Fruit fly (Drosophila melanogaster) whole organism, embryonic: ENCODE data around the gene Sgs5.

Source experiments
- Awh ChIP-seq: fragments of 200-800 bp; sonication (Bioruptor generic); IDR thresholded peaks from 2 replicates; pipeline ENCODE4, ENCODE4 v1.3.6; 2022; ENCODE audit warnings: missing biosample characterization, missing genetic modification characterization
- Bgb ChIP-seq: fragments of 200-800 bp; sonication (Bioruptor generic); IDR thresholded peaks from 2 replicates; pipeline ENCODE4 v1.3.6; 2022; ENCODE audit warnings: missing biosample characterization, missing genetic modification characterization; ENCODE audit not compliant: partially characterized antibody
- C15 ChIP-seq: fragments of 200-800 bp; sonication (Bioruptor generic); IDR thresholded peaks from 3 replicates; pipeline ENCODE4 v1.3.6; 2022; ENCODE audit warnings: missing biosample characterization, missing genetic modification characterization
- CG10366 ChIP-seq: fragments of 200-800 bp; sonication (Bioruptor generic); IDR thresholded peaks from 2 replicates; pipeline ENCODE4 v1.3.6; 2022; ENCODE audit warnings: missing biosample characterization, missing genetic modification characterization
- CG12769 ChIP-seq: fragments of 200-800 bp; sonication (Bioruptor generic); optimal IDR thresholded peaks from 2 replicates; lab custom pipeline; 2019; ENCODE audit warnings: missing biosample characterization, mild to moderate bottlenecking, missing genetic modification characterization, moderate library complexity
- CG1529 ChIP-seq: fragments of 200-800 bp; sonication (Bioruptor generic); optimal IDR thresholded peaks from 3 replicates; lab custom pipeline; 2018; ENCODE audit warnings: missing biosample characterization, missing genetic modification characterization
- CG15696 ChIP-seq: fragments of 200-800 bp; sonication (Bioruptor generic); optimal IDR thresholded peaks from 2 replicates; lab custom pipeline; 2019; ENCODE audit warnings: missing biosample characterization, mild to moderate bottlenecking, missing genetic modification characterization, moderate library complexity
- CG16779 ChIP-seq: fragments of 200-800 bp; sonication (Bioruptor generic); IDR thresholded peaks from 2 replicates; pipeline ENCODE4 v1.3.6; 2022; ENCODE audit warnings: missing biosample characterization, missing genetic modification characterization
- CG16863 ChIP-seq: fragments of 200-800 bp; sonication (Bioruptor generic); optimal IDR thresholded peaks from 3 replicates; lab custom pipeline; 2016; ENCODE audit warnings: missing biosample characterization, missing genetic modification characterization
- CG17912 ChIP-seq: fragments of 200-800 bp; sonication (Bioruptor generic); optimal IDR thresholded peaks from 2 replicates; lab custom pipeline; 2018; ENCODE audit warnings: missing biosample characterization, mild to moderate bottlenecking, missing genetic modification characterization
- CG18011 ChIP-seq: fragments of 200-800 bp; sonication (Bioruptor generic); optimal IDR thresholded peaks from 2 replicates; lab custom pipeline; 2017; ENCODE audit warnings: missing biosample characterization, missing genetic modification characterization, mild to moderate bottlenecking, moderate library complexity, missing genotype
- CG3065 ChIP-seq: fragments of 200-800 bp; sonication (Bioruptor generic); optimal IDR thresholded peaks from 2 replicates; lab custom pipeline; 2016; ENCODE audit warnings: missing biosample characterization, missing genetic modification characterization
- CG4328 ChIP-seq: fragments of 200-800 bp; sonication (Bioruptor generic); optimal IDR thresholded peaks from 3 replicates; lab custom pipeline; 2017; ENCODE audit warnings: missing biosample characterization, missing genetic modification reagents, missing genetic modification characterization
- CG4730 ChIP-seq: fragments of 200-800 bp; sonication (Bioruptor generic); IDR thresholded peaks from 2 replicates; pipeline ENCODE4 v1.3.6; 2022; ENCODE audit warnings: missing biosample characterization, missing genetic modification characterization
- CG4820 ChIP-seq: fragments of 200-800 bp; sonication (Bioruptor generic); optimal IDR thresholded peaks from 3 replicates; lab custom pipeline; 2016; ENCODE audit warnings: missing biosample characterization, missing genetic modification characterization
- CG5180 ChIP-seq: fragments of 200-800 bp; sonication (Bioruptor generic); optimal IDR thresholded peaks from 3 replicates; lab custom pipeline; 2017; ENCODE audit warnings: missing biosample characterization, missing genetic modification characterization, mild to moderate bottlenecking, moderate library complexity, missing genetic modification reagents
- CG8944 ChIP-seq: fragments of 200-800 bp; sonication (Bioruptor generic); optimal IDR thresholded peaks from 3 replicates; lab custom pipeline; 2016; ENCODE audit warnings: missing biosample characterization, missing genetic modification characterization
- CG9876 ChIP-seq: fragments of 200-800 bp; sonication (Bioruptor generic); optimal IDR thresholded peaks from 2 replicates; lab custom pipeline; 2016; ENCODE audit warnings: missing biosample characterization, missing genetic modification characterization
- Chrac-16 ChIP-seq: fragments of 200-800 bp; sonication (Bioruptor generic); optimal IDR thresholded peaks from 3 replicates; lab custom pipeline; 2016; ENCODE audit warnings: missing biosample characterization, missing genetic modification characterization
- D19A ChIP-seq: fragments of 200-800 bp; optimal IDR thresholded peaks from 3 replicates; lab custom pipeline; 2019; ENCODE audit warnings: missing biosample characterization, mild to moderate bottlenecking, missing genetic modification characterization, moderate library complexity
- Deaf1 ChIP-seq: fragments of 200-800 bp; optimal IDR thresholded peaks from 3 replicates; lab custom pipeline; 2019; ENCODE audit warnings: missing biosample characterization, mild to moderate bottlenecking, missing genetic modification characterization, moderate library complexity
- Dp ChIP-seq: fragments of 200-800 bp; sonication (Bioruptor generic); optimal IDR thresholded peaks from 2 replicates; lab custom pipeline; 2018; ENCODE audit warnings: missing biosample characterization, mild to moderate bottlenecking, missing genetic modification characterization, moderate library complexity
- Fer1 ChIP-seq: fragments of 200-800 bp; sonication (Bioruptor generic); optimal IDR thresholded peaks from 2 replicates; lab custom pipeline; 2017; ENCODE audit warnings: missing biosample characterization, mild to moderate bottlenecking, missing genetic modification characterization
- Jarid2 ChIP-seq: fragments of 200-800 bp; sonication (Bioruptor generic); optimal IDR thresholded peaks from 3 replicates; lab custom pipeline; 2017; ENCODE audit warnings: mild to moderate bottlenecking, missing biosample characterization, missing genetic modification reagents, missing genetic modification characterization
- Kr ChIP-seq: fragments of 200-800 bp; sonication (Bioruptor generic); optimal IDR thresholded peaks from 2 replicates; lab custom pipeline; 2017; ENCODE audit warnings: missing biosample characterization, mild to moderate bottlenecking, missing genetic modification characterization
- Max ChIP-seq: fragments of 200-800 bp; sonication (Bioruptor generic); optimal IDR thresholded peaks from 2 replicates; lab custom pipeline; 2016; ENCODE audit warnings: missing biosample characterization, mild to moderate bottlenecking, missing genetic modification characterization
- PHDP ChIP-seq: fragments of 200-800 bp; sonication (Bioruptor generic); optimal IDR thresholded peaks from 3 replicates; lab custom pipeline; 2018; ENCODE audit warnings: missing biosample characterization, mild to moderate bottlenecking, missing genetic modification characterization, moderate library complexity
- Stat92E ChIP-seq, 3 experiments: fragments of >200 bp in 2 of 3; fragments of 200-800 bp in 1 of 3; sonication (Bioruptor generic) in 1 of 3; optimal IDR thresholded peaks; 2 replicates each; lab custom pipeline; 2017 to 2019; ENCODE audit warnings: missing biosample characterization in 3 of 3, missing genetic modification characterization in 3 of 3, mild to moderate bottlenecking in 1 of 3, moderate library complexity in 1 of 3
- Xrp1 ChIP-seq: fragments of 200-800 bp; sonication (Bioruptor generic); IDR thresholded peaks from 2 replicates; pipeline ENCODE4 v1.3.6; 2022; ENCODE audit warnings: missing biosample characterization, missing genetic modification characterization
- ap ChIP-seq: fragments of 200-800 bp; sonication (Bioruptor generic); IDR thresholded peaks from 2 replicates; pipeline ENCODE4 v1.3.6; 2022; ENCODE audit warnings: missing biosample characterization, missing genetic modification characterization
- ash1 ChIP-seq: fragments of 200-800 bp; sonication (Bioruptor generic); optimal IDR thresholded peaks from 2 replicates; lab custom pipeline; 2018; ENCODE audit warnings: missing biosample characterization, mild to moderate bottlenecking, missing genetic modification characterization
- chif ChIP-seq, 2 experiments: fragments of 200-800 bp; sonication (Bioruptor generic); optimal IDR thresholded peaks; 3 replicates each; lab custom pipeline; 2016; ENCODE audit warnings: missing biosample characterization in 2 of 2, missing genetic modification characterization in 2 of 2
- fd102C ChIP-seq: fragments of 200-800 bp; sonication (Bioruptor generic); optimal IDR thresholded peaks from 2 replicates; lab custom pipeline; 2018; ENCODE audit warnings: missing biosample characterization, mild to moderate bottlenecking, missing genetic modification characterization, moderate library complexity
- gce ChIP-seq: fragments of 200-800 bp; sonication (Bioruptor generic); IDR thresholded peaks from 3 replicates; pipeline ENCODE4 v1.3.6; 2022; ENCODE audit warnings: missing biosample characterization, missing genetic modification characterization
- gcm2 ChIP-seq: fragments of 200-800 bp; sonication (Bioruptor generic); optimal IDR thresholded peaks from 2 replicates; lab custom pipeline; 2016; ENCODE audit warnings: missing biosample characterization, missing genetic modification characterization
- grn ChIP-seq: fragments of 200-800 bp; sonication (Bioruptor generic); optimal IDR thresholded peaks from 3 replicates; lab custom pipeline; 2017; ENCODE audit warnings: missing biosample characterization, missing genetic modification characterization
- gsb-n ChIP-seq: fragments of 200-800 bp; sonication (Bioruptor generic); optimal IDR thresholded peaks from 3 replicates; lab custom pipeline; 2018; ENCODE audit warnings: missing biosample characterization, mild to moderate bottlenecking, missing genetic modification characterization
- hbn ChIP-seq: fragments of 200-800 bp; sonication (Bioruptor generic); IDR thresholded peaks from 2 replicates; pipeline ENCODE4 v1.3.6; 2022; ENCODE audit warnings: missing biosample characterization, missing genetic modification characterization; ENCODE audit not compliant: partially characterized antibody
- hkb ChIP-seq, 2 experiments: fragments of 200-800 bp in 1 of 2; fragments of >200 bp in 1 of 2; sonication (Bioruptor generic) in 1 of 2; IDR thresholded peaks in 1 of 2; optimal IDR thresholded peaks in 1 of 2; 2 replicates each; pipeline versions ENCODE4 v1.3.6 to Lab custom; 2017 to 2022; ENCODE audit warnings: missing biosample characterization in 1 of 2, missing genetic modification characterization in 1 of 2
- nau ChIP-seq: fragments of 200-800 bp; sonication (Bioruptor generic); optimal IDR thresholded peaks from 3 replicates; lab custom pipeline; 2017; ENCODE audit warnings: missing biosample characterization, mild to moderate bottlenecking, missing genetic modification characterization, missing genetic modification reagents
- odd ChIP-seq: fragments of 200-800 bp; sonication (Bioruptor generic); optimal IDR thresholded peaks from 2 replicates; lab custom pipeline; 2017; ENCODE audit warnings: missing biosample characterization, mild to moderate bottlenecking, missing genetic modification characterization
- pita ChIP-seq: fragments of 200-800 bp; sonication (Bioruptor generic); optimal IDR thresholded peaks from 2 replicates; lab custom pipeline; 2017; ENCODE audit warnings: missing biosample characterization, mild to moderate bottlenecking, missing genetic modification characterization
- pnt ChIP-seq: fragments of 200-800 bp; sonication (Bioruptor generic); optimal IDR thresholded peaks from 3 replicates; lab custom pipeline; 2016; ENCODE audit warnings: missing biosample characterization, missing genetic modification characterization
- salm ChIP-seq: fragments of 200-800 bp; sonication (Bioruptor generic); optimal IDR thresholded peaks from 2 replicates; lab custom pipeline; 2018; ENCODE audit warnings: missing biosample characterization, mild to moderate bottlenecking, missing genetic modification characterization
- seq ChIP-seq: fragments of 200-800 bp; sonication (Bioruptor generic); IDR thresholded peaks from 2 replicates; pipeline ENCODE4 v1.3.6; 2022; ENCODE audit warnings: missing biosample characterization, missing genetic modification characterization
- slou ChIP-seq: fragments of 200-800 bp; sonication (Bioruptor generic); optimal IDR thresholded peaks from 3 replicates; lab custom pipeline; 2016; ENCODE audit warnings: missing biosample characterization, missing genetic modification characterization
- toy ChIP-seq: fragments of 200-800 bp; sonication (Bioruptor generic); IDR thresholded peaks from 2 replicates; pipeline ENCODE4 v1.3.6; 2022; ENCODE audit warnings: missing biosample characterization, missing genetic modification characterization
- trem ChIP-seq: fragments of 200-800 bp; optimal IDR thresholded peaks from 3 replicates; lab custom pipeline; 2019; ENCODE audit warnings: missing biosample characterization, mild to moderate bottlenecking, missing genetic modification characterization, moderate library complexity
- ttk ChIP-seq: fragments of 200-800 bp; sonication (Bioruptor generic); IDR thresholded peaks from 2 replicates; pipeline ENCODE4 v2.1.2; 2022; ENCODE audit warnings: missing biosample characterization, missing genetic modification characterization
- unpg ChIP-seq: fragments of 200-800 bp; sonication (Bioruptor generic); optimal IDR thresholded peaks from 3 replicates; lab custom pipeline; 2018; ENCODE audit warnings: missing biosample characterization, mild to moderate bottlenecking, missing genetic modification characterization, moderate library complexity

The Sgs5 gene

dm6 chr3R:17619726-17620282 is 24.6 kb downstream of the Sgs5 start (continued):
- TF ChIP-seq hkb (optimal IDR thresholded peaks at IDR 0.05; lab: Kevin White, UChicago) (no peak), hkb (GFP tag; IDR thresholded peaks at IDR 0.05; lab: Robert Waterston, UW) (peak; percentile 31; the same call in 1 of the 2 replicates), Dp (GFP tag; lab: Kevin White, UChicago) (no peak), CG4730 (GFP tag; lab: Robert Waterston, UW) (no peak), fd102C (GFP tag; lab: Kevin White, UChicago) (no peak), Xrp1 (GFP tag; lab: Robert Waterston, UW) (peak; percentile 40; the same call in 1 of the 2 replicates), Chrac-16 (GFP tag; lab: Kevin White, UChicago) (no peak), gce (GFP tag; lab: Robert Waterston, UW) (no peak), toy (GFP tag; lab: Robert Waterston, UW) (no peak), gsb-n (tag; lab: Kevin White, UChicago) (peak; percentile 8), PHDP (tag; lab: Kevin White, UChicago) (peak; percentile 19), pnt (no peak), Kr (no peak), CG3065 (GFP tag; lab: Kevin White, UChicago) (no peak), Max (GFP tag; lab: Kevin White, UChicago) (no peak), ttk (no peak), chif (GFP tag; optimal IDR thresholded peaks at IDR 0.05; lab: Kevin White, UChicago) (no peak), ash1 (GFP tag; lab: Kevin White, UChicago) (no peak), Awh (GFP tag; lab: Robert Waterston, UW) (no peak), CG16779 (GFP tag; lab: Robert Waterston, UW) (no peak), ap (no peak), trem (tag; lab: Kevin White, UChicago) (no peak), CG17912 (GFP tag; lab: Kevin White, UChicago) (no peak), CG8944 (no peak), seq (GFP tag; lab: Robert Waterston, UW) (no peak), CG16863 (GFP tag; lab: Kevin White, UChicago) (no peak), CG12769 (tag; lab: Kevin White, UChicago) (no peak), grn (GFP tag; lab: Kevin White, UChicago) (no peak), Stat92E (GFP tag; optimal IDR thresholded peaks at IDR 0.05; lab: Kevin White, UChicago) (peak in 1 of 3 experiments; percentile 57), CG1529 (GFP tag; lab: Kevin White, UChicago) (no peak), Bgb (GFP tag; lab: Robert Waterston, UW) (peak; percentile 86), gcm2 (GFP tag; lab: Kevin White, UChicago) (no peak), CG9876 (GFP tag; lab: Kevin White, UChicago) (no peak), CG15696 (peak; percentile 8), Deaf1 (tag; lab: Kevin White, UChicago) (no peak), hbn (GFP tag; lab: Robert Waterston, UW) (peak; percentile 41; the same call in 1 of the 2 replicates), CG5180 (GFP tag; lab: Kevin White, UChicago) (no peak), slou (GFP tag; lab: Kevin White, UChicago) (no peak), Fer1 (peak; percentile 61), D19A (tag; lab: Kevin White, UChicago) (peak; percentile 47), salm (tag; lab: Kevin White, UChicago) (peak; percentile 65), CG18011 (no peak), nau (GFP tag; lab: Kevin White, UChicago) (peak; percentile 30), CG10366 (no peak), unpg (peak; percentile 4), CG4820 (GFP tag; lab: Kevin White, UChicago) (no peak), C15 (GFP tag; lab: Robert Waterston, UW) (no peak), pita (GFP tag; lab: Kevin White, UChicago) (no peak), Jarid2 (GFP tag; lab: Kevin White, UChicago) (no peak), odd (GFP tag; lab: Kevin White, UChicago) (no peak), CG4328 (peak; percentile 12)
